6 fruit fly cellular contexts compared by ENCODE assay signal in the genomic region with DNA sequence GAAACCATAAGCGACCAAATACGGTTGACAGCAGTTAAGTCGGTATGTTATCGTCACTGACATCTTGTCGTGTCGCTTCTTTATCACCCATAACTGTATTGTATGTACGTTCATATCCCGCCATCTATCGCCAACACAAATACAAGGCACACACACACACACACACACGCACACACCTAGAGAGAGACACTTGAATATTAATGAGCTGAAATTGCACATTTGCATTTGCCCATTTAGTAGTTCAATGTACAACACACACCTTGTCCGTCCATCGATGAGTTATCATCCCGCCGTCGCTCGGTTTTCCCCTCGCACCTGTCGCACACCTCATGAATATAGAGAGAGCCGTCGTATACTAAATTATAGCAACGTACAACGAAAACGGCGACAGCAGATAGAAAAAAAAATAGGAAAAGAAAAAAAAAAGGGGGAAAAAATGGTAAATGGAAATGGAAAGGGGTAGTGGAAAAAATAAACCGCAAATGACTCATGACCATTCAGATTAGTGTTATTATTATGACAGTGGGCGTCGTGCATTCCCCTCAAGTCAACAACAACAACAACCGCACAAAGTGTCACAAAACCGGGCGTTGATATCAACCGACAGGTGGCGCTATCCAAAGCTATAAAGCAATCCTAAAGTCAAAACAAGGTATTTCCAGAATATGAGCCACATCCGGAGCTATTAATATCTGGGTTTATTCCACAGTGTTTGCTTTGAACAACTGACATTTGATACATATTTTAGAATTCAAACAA.
TF ChIP-seq lines count a peak whose summit lies in the region.

No protein-coding gene starts in this region.

- peak; percentile 65 to 66 for TF ChIP-seq CTCF in S2 (optimal IDR thresholded peaks at IDR 0.05; lab: Kevin White, UChicago)
- TF ChIP-seq CTCF in whole organism, embryonic (GFP tag; optimal IDR thresholded peaks at IDR 0.05; lab: Kevin White, UChicago), result peak; percentile 87

TF ChIP-seq in whole organism, adult, 20 proteins besides CTCF, POLR2A, EP300 and RAD21 (continues in another document):
- TF ChIP-seq CG11617 (GFP tag; optimal IDR thresholded peaks at IDR 0.05; lab: Kevin White, UChicago) (peak; percentile 15), pad (GFP tag; optimal IDR thresholded peaks at IDR 0.05; lab: Kevin White, UChicago) (peak; percentile 52), CG1620 (GFP tag; optimal IDR thresholded peaks at IDR 0.05; lab: Kevin White, UChicago) (no peak), Clk (GFP tag; optimal IDR thresholded peaks at IDR 0.05; lab: Kevin White, UChicago) (peak; percentile 14), CG12768 (GFP tag; optimal IDR thresholded peaks at IDR 0.05; lab: Kevin White, UChicago) (peak; percentile 53), toe (GFP tag; optimal IDR thresholded peaks at IDR 0.05; lab: Kevin White, UChicago) (no peak), CG14711 (tag; optimal IDR thresholded peaks at IDR 0.05; lab: Kevin White, UChicago) (peak; percentile 5), cic (GFP tag; optimal IDR thresholded peaks at IDR 0.05; lab: Kevin White, UChicago) (peak; percentile 69), CG7045 (GFP tag; optimal IDR thresholded peaks at IDR 0.05; lab: Kevin White, UChicago) (no peak), bab1 (GFP tag; optimal IDR thresholded peaks at IDR 0.05; lab: Kevin White, UChicago) (no peak), Crg-1 (GFP tag; optimal IDR thresholded peaks at IDR 0.05; lab: Kevin White, UChicago) (no peak), ovo (GFP tag; optimal IDR thresholded peaks at IDR 0.05; lab: Kevin White, UChicago) (peak; percentile 86), CG5204 (GFP tag; optimal IDR thresholded peaks at IDR 0.05; lab: Kevin White, UChicago) (no peak), CG7101 (tag; optimal IDR thresholded peaks at IDR 0.05; lab: Kevin White, UChicago) (no peak), Mnt (GFP tag; optimal IDR thresholded peaks at IDR 0.05; lab: Kevin White, UChicago) (peak; percentile 49), cnc (optimal IDR thresholded peaks at IDR 0.05; lab: Kevin White, UChicago) (no peak)

TF ChIP-seq in whole organism, embryonic, 481 proteins besides CTCF, POLR2A, EP300 and RAD21 (continues in another document):
- TF ChIP-seq vvl (GFP tag; IDR thresholded peaks at IDR 0.05; lab: Robert Waterston, UW), result peak; percentile 67; the same call in 1 of the 2 replicates
- TF ChIP-seq wor (GFP tag; IDR thresholded peaks at IDR 0.05; lab: Robert Waterston, UW), result no peak
- TF ChIP-seq Meics (GFP tag; optimal IDR thresholded peaks at IDR 0.05; lab: Kevin White, UChicago), result no peak
- peak; percentile 22; the same call in 1 of the 2 replicates for TF ChIP-seq Drgx (GFP tag; IDR thresholded peaks at IDR 0.05; lab: Robert Waterston, UW)
- TF ChIP-seq cg (GFP tag; optimal IDR thresholded peaks at IDR 0.05; lab: Kevin White, UChicago), result peak; percentile 29
- no peak for TF ChIP-seq jigr1 (GFP tag; IDR thresholded peaks at IDR 0.05; lab: Robert Waterston, UW)
- TF ChIP-seq CG4820 (GFP tag; optimal IDR thresholded peaks at IDR 0.05; lab: Kevin White, UChicago), result no peak
- peak; percentile 11 for TF ChIP-seq kni (GFP tag; optimal IDR thresholded peaks at IDR 0.05; lab: Kevin White, UChicago)
- peak; percentile 3 for TF ChIP-seq Ets65A (GFP tag; lab: Kevin White, UChicago)
- no peak for TF ChIP-seq kah (GFP tag; optimal IDR thresholded peaks at IDR 0.05; lab: Kevin White, UChicago)
- TF ChIP-seq CG15696 (tag; optimal IDR thresholded peaks at IDR 0.05; lab: Kevin White, UChicago), result no peak
- no peak for TF ChIP-seq chif (GFP tag; optimal IDR thresholded peaks at IDR 0.05; lab: Kevin White, UChicago)
- TF ChIP-seq CG4360 (GFP tag; IDR thresholded peaks at IDR 0.05; lab: Robert Waterston, UW), result peak; percentile 41; the same call in 1 of the 2 replicates
- peak; percentile 39 for TF ChIP-seq abd-A (tag; optimal IDR thresholded peaks at IDR 0.05; lab: Kevin White, UChicago)
- TF ChIP-seq Usf (GFP tag; optimal IDR thresholded peaks at IDR 0.05; lab: Kevin White, UChicago), result no peak
- no peak for TF ChIP-seq otp (GFP tag; IDR thresholded peaks at IDR 0.05; lab: Robert Waterston, UW)
- no peak for TF ChIP-seq Nf-YC (tag; optimal IDR thresholded peaks at IDR 0.05; lab: Kevin White, UChicago)

TF ChIP-seq in whole organism, prepupa, 60 proteins besides CTCF, POLR2A, EP300 and RAD21:
- TF ChIP-seq eg (GFP tag; IDR thresholded peaks at IDR 0.05; lab: Robert Waterston, UW), result 0 out of 3 replicates have a peak, but pooled peaks have one; percentile 31
- TF ChIP-seq CG3919 (GFP tag; optimal IDR thresholded peaks at IDR 0.05; lab: Kevin White, UChicago), result no peak
- peak; percentile 16; the same call in 1 of the 3 replicates for TF ChIP-seq CG8119 (GFP tag; IDR thresholded peaks at IDR 0.05; lab: Robert Waterston, UW)

TF ChIP-seq in whole organism, pupa, 21 proteins besides CTCF, POLR2A, EP300 and RAD21:
- TF ChIP-seq rn (GFP tag; IDR thresholded peaks at IDR 0.05; lab: Robert Waterston, UW) (no peak), Ets98B (GFP tag; IDR thresholded peaks at IDR 0.05; lab: Robert Waterston, UW) (peak; percentile 6; the same call in 1 of the 2 replicates)

TF ChIP-seq in whole organism, wandering third instar larva, 38 proteins besides CTCF, POLR2A, EP300 and RAD21:
- TF ChIP-seq HLH106 (tag; optimal IDR thresholded peaks at IDR 0.05; lab: Kevin White, UChicago), result no peak
- no peak for TF ChIP-seq Abd-B (GFP tag; optimal IDR thresholded peaks at IDR 0.05; lab: Kevin White, UChicago)
- no peak for TF ChIP-seq Vsx2 (GFP tag; optimal IDR thresholded peaks at IDR 0.05; lab: Kevin White, UChicago; ENCODE audit: partially characterized antibody)
- TF ChIP-seq Jra (GFP tag; optimal IDR thresholded peaks at IDR 0.05; lab: Kevin White, UChicago), result no peak
- TF ChIP-seq pan (optimal IDR thresholded peaks at IDR 0.05; lab: Kevin White, UChicago), result no peak
- peak; percentile 65 for TF ChIP-seq Dfd (GFP tag; optimal IDR thresholded peaks at IDR 0.05; lab: Kevin White, UChicago)
- TF ChIP-seq Hr83 (GFP tag; optimal IDR thresholded peaks at IDR 0.05; lab: Kevin White, UChicago; ENCODE audit: poor library complexity, severe bottlenecking), result no peak
- TF ChIP-seq Dif (GFP tag; optimal IDR thresholded peaks at IDR 0.05; lab: Kevin White, UChicago; ENCODE audit: partially characterized antibody), result no peak
- no peak for TF ChIP-seq dl (GFP tag; optimal IDR thresholded peaks at IDR 0.05; lab: Kevin White, UChicago; ENCODE audit: insufficient read depth in 1 of 2, partially characterized antibody in 2 of 2)
- TF ChIP-seq Mio (GFP tag; optimal IDR thresholded peaks at IDR 0.05; lab: Kevin White, UChicago), result no peak
- no peak for TF ChIP-seq foxo (GFP tag; optimal IDR thresholded peaks at IDR 0.05; lab: Kevin White, UChicago)
- no peak for TF ChIP-seq Rel (GFP tag; optimal IDR thresholded peaks at IDR 0.05; lab: Kevin White, UChicago)
- peak; percentile 1 for TF ChIP-seq Rel (tag; optimal IDR thresholded peaks at IDR 0.05; lab: Kevin White, UChicago)
- no peak for TF ChIP-seq CG9705 (GFP tag; optimal IDR thresholded peaks at IDR 0.05; lab: Kevin White, UChicago)
- TF ChIP-seq sage (GFP tag; optimal IDR thresholded peaks at IDR 0.05; lab: Kevin White, UChicago), result no peak
